Worm (Caenorhabditis elegans): Measurements from ENCODE around the gene W10G11.19.
A peak's percentile ranks its signal among the peaks of the same experiment; 100 is the strongest.

W10G11.19 gene

ce11 chrII:3523547-3523946 lies 26.9 kb upstream of the W10G11.19 start (continued):
- peak; percentile 50; the same call in 1 of the 2 replicates for TF ChIP-seq F33H1.4 (GFP tag; IDR thresholded peaks at IDR 0.05)
- peak; percentile 51; the same call in 1 of the 2 replicates for TF ChIP-seq B0019.2 (GFP tag; conservative IDR thresholded peaks at IDR 0.05)
- peak; percentile 62 for TF ChIP-seq D2030.7 (GFP tag; IDR thresholded peaks at IDR 0.05)
- peak; percentile 60; the same call in 1 of the 2 replicates for TF ChIP-seq ekl-4 (GFP tag; IDR thresholded peaks at IDR 0.05)
- 0 out of 2 replicates have a peak, but pooled peaks have one; percentile 14 for TF ChIP-seq madf-8 (GFP tag; conservative IDR thresholded peaks at IDR 0.05)
- TF ChIP-seq rcor-1 (GFP tag; IDR thresholded peaks at IDR 0.05) = peak; percentile 55
- TF ChIP-seq Y67H2A.10 (GFP tag; conservative IDR thresholded peaks at IDR 0.05) = 0 out of 2 replicates have a peak, but pooled peaks have one; percentile 9
- peak; percentile 71 for TF ChIP-seq attf-3 (GFP tag; conservative IDR thresholded peaks at IDR 0.05)
- TF ChIP-seq lin-35 (GFP tag; optimal IDR thresholded peaks at IDR 0.05) = peak in 1 of 3 experiments; percentile 62
- peak; percentile 79 for TF ChIP-seq attf-5 (GFP tag; optimal IDR thresholded peaks at IDR 0.05)
- peak; percentile 74; the same call in 1 of the 2 replicates for TF ChIP-seq pbrm-1 (GFP tag; IDR thresholded peaks at IDR 0.05)
- peak; percentile 81 for TF ChIP-seq C06A6.2 (GFP tag; conservative IDR thresholded peaks at IDR 0.05)
- peak; percentile 54 for TF ChIP-seq lin-54 (GFP tag; optimal IDR thresholded peaks at IDR 0.05)
- TF ChIP-seq ceh-27 (GFP tag; optimal IDR thresholded peaks at IDR 0.05) = peak; percentile 72
- peak; percentile 96 for TF ChIP-seq mcd-1 (GFP tag; IDR thresholded peaks at IDR 0.05)
- TF ChIP-seq B0261.1 (tag; optimal IDR thresholded peaks at IDR 0.05) = peak; percentile 42
- 0 out of 2 replicates have a peak, but pooled peaks have one; percentile 20 for TF ChIP-seq C17E4.6 (GFP tag; IDR thresholded peaks at IDR 0.05)
- TF ChIP-seq cebp-1 (GFP tag; IDR thresholded peaks at IDR 0.05) = peak; percentile 58
- peak; percentile 62 for TF ChIP-seq cebp-1 (tag; optimal IDR thresholded peaks at IDR 0.05)
- peak; percentile 52 for TF ChIP-seq madf-6 (GFP tag; IDR thresholded peaks at IDR 0.05)

ce11 chrII:3524097-3524496 lies 26.4 kb upstream of the W10G11.19 start, which contains the start of gene col-72:
Gene col-72 (minus strand): TSS chrII:3524197.
- no peak for TF ChIP-seq ztf-26 (tag; optimal IDR thresholded peaks at IDR 0.05)
- TF ChIP-seq fkh-3 (tag; optimal IDR thresholded peaks at IDR 0.05) = no peak
- TF ChIP-seq efl-1 (GFP tag; optimal IDR thresholded peaks at IDR 0.05) = no peak
- no peak for TF ChIP-seq D2030.7 (GFP tag; IDR thresholded peaks at IDR 0.05)
- TF ChIP-seq lin-54 (GFP tag; optimal IDR thresholded peaks at IDR 0.05) = no peak
- no peak for TF ChIP-seq ceh-40 (GFP tag; IDR thresholded peaks at IDR 0.05)

ce11 chrII:3527460-3527859 lies 23.0 kb upstream of the W10G11.19 start:
- TF ChIP-seq snpc-1.3 (tag; optimal IDR thresholded peaks at IDR 0.05; ENCODE audit: insufficient read depth) = no peak
- TF ChIP-seq atf-7 (tag; optimal IDR thresholded peaks at IDR 0.05) = no peak
- TF ChIP-seq sptf-2 (GFP tag; optimal IDR thresholded peaks at IDR 0.05) = no peak
- TF ChIP-seq him-1 (tag; optimal IDR thresholded peaks at IDR 0.05) = no peak
- no peak for TF ChIP-seq tbx-9 (tag; optimal IDR thresholded peaks at IDR 0.05; ENCODE audit: borderline replicate concordance)
- no peak for TF ChIP-seq ama-1 (optimal IDR thresholded peaks at IDR 0.05)
- no peak for TF ChIP-seq ama-1 (GFP tag; optimal IDR thresholded peaks at IDR 0.05)
- no peak for TF ChIP-seq egl-44 (GFP tag; IDR thresholded peaks at IDR 0.05)
- no peak for TF ChIP-seq dpff-1 (tag; optimal IDR thresholded peaks at IDR 0.05)
- TF ChIP-seq attf-3 (GFP tag; conservative IDR thresholded peaks at IDR 0.05) = no peak
- TF ChIP-seq ekl-4 (GFP tag; IDR thresholded peaks at IDR 0.05) = no peak
- TF ChIP-seq tlf-1 (GFP tag; optimal IDR thresholded peaks at IDR 0.05) = no peak
- TF ChIP-seq mel-28 (tag; optimal IDR thresholded peaks at IDR 0.05; ENCODE audit: borderline replicate concordance) = no peak
- no peak for TF ChIP-seq ZK185.1 (tag; optimal IDR thresholded peaks at IDR 0.05; ENCODE audit: poor library complexity, severe bottlenecking)
- TF ChIP-seq snpc-4 (GFP tag; optimal IDR thresholded peaks at IDR 0.05) = no peak
- no peak for TF ChIP-seq snpc-4 (tag; optimal IDR thresholded peaks at IDR 0.05)
- no peak for TF ChIP-seq unc-130 (GFP tag; optimal IDR thresholded peaks at IDR 0.05)
- no peak for TF ChIP-seq hmg-1.2 (GFP tag; IDR thresholded peaks at IDR 0.05)
- TF ChIP-seq B0035.1 (tag; optimal IDR thresholded peaks at IDR 0.05) = no peak
- no peak for TF ChIP-seq F22D6.2 (tag; optimal IDR thresholded peaks at IDR 0.05)
- no peak for TF ChIP-seq lin-26 (GFP tag; IDR thresholded peaks at IDR 0.05)

Measured in whole organism, young adult.